Worm (Caenorhabditis elegans): ENCODE measurements around the gene srg-32.

The srg-32 gene

DNA sequence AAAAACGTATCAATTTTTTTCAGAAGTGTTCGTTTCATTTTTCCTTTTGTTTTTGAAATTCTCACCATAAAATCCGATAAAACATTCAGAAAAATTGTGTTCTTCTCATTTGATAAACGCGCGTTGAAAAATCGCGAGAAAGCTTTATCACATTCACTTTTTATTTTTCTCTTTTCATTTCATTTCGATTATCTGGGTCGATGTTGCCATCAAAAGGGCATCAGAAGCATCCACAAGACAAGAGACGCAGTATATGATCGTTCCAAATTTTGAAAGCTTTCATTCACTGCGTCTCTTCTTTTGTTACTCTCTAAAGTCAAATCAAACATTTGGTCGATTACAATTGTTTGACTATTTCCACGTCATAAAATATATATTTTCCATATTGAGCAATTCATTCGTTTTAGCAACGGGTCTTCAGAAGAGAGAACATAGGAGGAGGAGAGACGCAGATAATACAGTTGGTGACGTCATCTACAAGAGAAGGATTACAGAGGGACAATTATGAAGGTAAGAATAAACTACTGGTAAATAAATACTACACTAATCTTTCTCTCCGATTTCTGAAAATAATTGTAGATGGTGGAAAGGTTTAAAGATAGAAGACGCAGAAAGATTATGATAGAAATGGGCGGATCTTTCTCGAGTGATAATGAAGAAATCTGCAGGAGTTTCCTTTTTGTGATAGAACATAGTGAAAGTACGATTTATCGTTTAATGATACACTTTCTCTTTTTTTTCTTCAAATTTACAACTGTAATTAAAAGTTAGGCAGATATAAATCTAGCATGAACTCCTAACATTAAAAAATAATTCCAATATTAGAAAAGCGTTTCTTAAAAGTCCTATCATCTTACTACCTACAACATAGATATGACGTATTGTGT is 13.7 kb upstream of the srg-32 start, which contains the start of gene H27A22.1:
Gene H27A22.1, plus strand, starts transcription at position 505 of the 887 bp plus-strand sequence.
- TF ChIP-seq sox-2 (GFP tag; IDR thresholded peaks at IDR 0.05) (no peak), syd-9 (tag; optimal IDR thresholded peaks at IDR 0.05) (no peak), mec-3 (tag; optimal IDR thresholded peaks at IDR 0.05; ENCODE audit: borderline replicate concordance) (no peak), tbx-2 (tag; optimal IDR thresholded peaks at IDR 0.05) (no peak), npax-4 (tag; optimal IDR thresholded peaks at IDR 0.05) (no peak), pag-3 (tag; optimal IDR thresholded peaks at IDR 0.05; ENCODE audit: borderline replicate concordance) (no peak)

DNA sequence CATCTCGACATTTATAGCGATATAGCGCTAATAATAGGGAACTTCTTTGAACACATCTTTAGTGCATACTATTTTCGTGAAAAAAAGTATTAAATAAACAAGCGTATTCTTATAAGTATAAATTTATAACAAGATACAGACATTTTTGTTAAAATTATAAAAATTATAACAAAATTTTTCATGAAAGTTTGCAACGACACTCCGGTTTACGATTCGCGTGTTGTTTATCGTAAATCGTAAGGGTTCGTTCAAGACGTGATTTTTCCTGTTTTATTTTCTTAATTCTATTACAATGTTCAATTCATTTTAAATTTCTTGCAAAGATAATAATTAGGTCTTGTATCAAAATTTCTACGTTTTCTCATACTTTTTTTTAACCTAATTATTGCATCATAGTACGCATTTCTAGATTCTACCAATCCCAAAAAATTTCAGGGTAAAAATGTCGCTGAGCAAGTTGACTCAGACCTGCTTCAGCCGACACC is 10.1 kb upstream of the srg-32 start, which contains the start of gene scpl-4:
Gene scpl-4, plus strand, starts transcription at position 435 of the 485 bp plus-strand sequence.
- TF ChIP-seq fkh-6 (tag; optimal IDR thresholded peaks at IDR 0.05) (no peak), C08G9.2 (tag; optimal IDR thresholded peaks at IDR 0.05) (no peak), ttx-3 (tag; optimal IDR thresholded peaks at IDR 0.05) (no peak)

DNA sequence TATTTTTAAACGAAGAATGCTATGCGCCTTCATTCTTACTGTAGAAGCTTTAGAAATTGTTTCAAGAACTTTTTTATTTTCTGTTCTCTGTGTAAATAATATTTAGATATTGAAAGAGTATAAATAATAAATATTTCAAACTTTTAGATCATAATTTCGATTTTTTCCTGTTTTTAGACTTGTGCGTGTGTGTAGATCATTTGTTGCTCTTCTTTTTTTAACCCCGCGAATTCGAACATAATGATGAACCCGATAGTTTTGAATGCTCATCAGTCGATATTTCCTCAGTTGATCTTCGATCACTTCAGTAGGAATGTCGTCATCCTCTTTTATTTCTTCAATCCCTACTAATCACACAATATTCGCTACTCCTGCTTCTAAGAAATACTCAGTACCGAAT is 8.6 kb upstream of the srg-32 start, which contains the start of gene T21C9.13:
Gene T21C9.13, plus strand, starts transcription at position 33 of the 400 bp plus-strand sequence.
- no peak for TF ChIP-seq pag-3 (tag; optimal IDR thresholded peaks at IDR 0.05; ENCODE audit: borderline replicate concordance)
- no peak for TF ChIP-seq ceh-2 (tag; optimal IDR thresholded peaks at IDR 0.05)
- TF ChIP-seq eyg-1 (tag; optimal IDR thresholded peaks at IDR 0.05), result no peak
- TF ChIP-seq npax-4 (tag; optimal IDR thresholded peaks at IDR 0.05), result no peak
- TF ChIP-seq hlh-30 (tag; optimal IDR thresholded peaks at IDR 0.05; ENCODE audit: insufficient read depth), result no peak
- no peak for TF ChIP-seq C38D4.7 (GFP tag; optimal IDR thresholded peaks at IDR 0.05)
- TF ChIP-seq sox-2 (GFP tag; IDR thresholded peaks at IDR 0.05), result no peak
- TF ChIP-seq hlh-6 (tag; optimal IDR thresholded peaks at IDR 0.05), result no peak
- no peak for TF ChIP-seq ceh-34 (tag; optimal IDR thresholded peaks at IDR 0.05)
- TF ChIP-seq fkh-6 (tag; optimal IDR thresholded peaks at IDR 0.05), result no peak
- no peak for TF ChIP-seq ttx-3 (tag; optimal IDR thresholded peaks at IDR 0.05)
- TF ChIP-seq tbx-7 (tag; optimal IDR thresholded peaks at IDR 0.05), result no peak
- TF ChIP-seq K02D7.2 (tag; optimal IDR thresholded peaks at IDR 0.05), result no peak
- TF ChIP-seq ama-1 (optimal IDR thresholded peaks at IDR 0.05), result no peak
- TF ChIP-seq ceh-6 (GFP tag; optimal IDR thresholded peaks at IDR 0.05), result no peak

DNA sequence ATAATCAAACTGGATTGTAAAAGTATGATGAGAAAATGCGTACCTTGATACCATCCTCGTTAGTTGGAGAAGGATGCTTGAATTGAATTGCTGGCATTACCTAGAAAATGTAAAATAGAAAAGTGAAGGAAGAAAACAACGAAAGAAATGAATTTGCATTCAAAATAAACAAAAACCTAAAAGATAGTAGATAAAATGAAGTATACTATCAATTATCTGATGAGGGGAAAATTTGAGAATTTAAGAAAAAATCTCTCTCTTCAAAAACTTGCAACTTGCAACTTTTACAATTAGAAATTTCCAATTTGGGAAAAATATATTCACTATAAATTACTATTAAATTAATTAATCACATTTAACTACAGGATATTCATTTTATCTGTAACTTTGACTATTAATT is 6.2 kb upstream of the srg-32 start, which contains the start of gene T21C9.11:
Gene T21C9.11, minus strand, starts transcription at position 101 of the 400 bp plus-strand sequence.
- TF ChIP-seq zip-5 (tag; optimal IDR thresholded peaks at IDR 0.05) (no peak), npax-4 (tag; optimal IDR thresholded peaks at IDR 0.05) (no peak), dmd-4 (tag; optimal IDR thresholded peaks at IDR 0.05; ENCODE audit: borderline replicate concordance) (no peak), ceh-24 (tag; optimal IDR thresholded peaks at IDR 0.05) (no peak), ceh-14 (tag; optimal IDR thresholded peaks at IDR 0.05) (no peak), elt-4 (tag; optimal IDR thresholded peaks at IDR 0.05) (no peak), hlh-15 (tag; optimal IDR thresholded peaks at IDR 0.05) (no peak), ceh-45 (GFP tag; IDR thresholded peaks at IDR 0.05) (no peak), ets-4 (tag; optimal IDR thresholded peaks at IDR 0.05) (no peak), C38D4.7 (GFP tag; optimal IDR thresholded peaks at IDR 0.05) (no peak), nfya-1 (tag; optimal IDR thresholded peaks at IDR 0.05) (no peak), sdc-2 (tag; optimal IDR thresholded peaks at IDR 0.05) (no peak), pat-9 (tag; optimal IDR thresholded peaks at IDR 0.05) (no peak), unc-3 (GFP tag; conservative IDR thresholded peaks at IDR 0.05) (no peak), unc-3 (tag; optimal IDR thresholded peaks at IDR 0.05) (no peak)

DNA sequence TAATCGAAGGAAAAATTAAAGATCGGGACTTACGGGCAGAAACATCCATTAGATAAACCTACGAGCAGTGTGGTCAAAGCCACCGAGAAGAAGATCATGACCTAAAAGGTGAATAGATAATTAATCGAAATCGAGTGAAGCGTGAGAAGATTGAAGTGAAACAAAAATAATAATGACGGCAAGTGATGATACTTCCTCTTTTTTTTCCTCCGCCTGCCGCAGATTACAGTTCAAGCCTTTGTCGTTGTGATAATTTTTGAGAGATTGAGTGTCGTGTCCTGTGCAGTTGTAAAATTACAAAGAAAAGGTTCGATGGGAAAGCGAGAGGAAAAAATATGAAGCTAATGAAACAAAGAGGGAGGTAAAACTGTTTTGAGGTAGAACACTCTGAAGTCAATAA is 3.9 kb upstream of the srg-32 start, which contains the start of gene T21C9.9:
Gene T21C9.9, minus strand, starts transcription at position 101 of the 400 bp plus-strand sequence.
- TF ChIP-seq ceh-18 (tag; optimal IDR thresholded peaks at IDR 0.05) (no peak), fax-1 (tag; optimal IDR thresholded peaks at IDR 0.05) (no peak), hlh-30 (tag; optimal IDR thresholded peaks at IDR 0.05; ENCODE audit: insufficient read depth) (no peak), madf-2 (tag; optimal IDR thresholded peaks at IDR 0.05) (no peak), dve-1 (tag; optimal IDR thresholded peaks at IDR 0.05) (no peak), ceh-9 (tag; optimal IDR thresholded peaks at IDR 0.05) (no peak), elt-4 (tag; optimal IDR thresholded peaks at IDR 0.05) (no peak), ceh-24 (tag; optimal IDR thresholded peaks at IDR 0.05) (no peak), pha-2 (tag; optimal IDR thresholded peaks at IDR 0.05) (no peak), K09A11.1 (tag; optimal IDR thresholded peaks at IDR 0.05; ENCODE audit: insufficient read depth) (no peak), pros-1 (tag; optimal IDR thresholded peaks at IDR 0.05) (no peak), mec-3 (tag; optimal IDR thresholded peaks at IDR 0.05; ENCODE audit: borderline replicate concordance) (no peak)

Measured in whole organism, late embryonic.